Fruit fly (Drosophila melanogaster): ENCODE measurements around the gene Ccdc56.

Gene Ccdc56

DNA sequence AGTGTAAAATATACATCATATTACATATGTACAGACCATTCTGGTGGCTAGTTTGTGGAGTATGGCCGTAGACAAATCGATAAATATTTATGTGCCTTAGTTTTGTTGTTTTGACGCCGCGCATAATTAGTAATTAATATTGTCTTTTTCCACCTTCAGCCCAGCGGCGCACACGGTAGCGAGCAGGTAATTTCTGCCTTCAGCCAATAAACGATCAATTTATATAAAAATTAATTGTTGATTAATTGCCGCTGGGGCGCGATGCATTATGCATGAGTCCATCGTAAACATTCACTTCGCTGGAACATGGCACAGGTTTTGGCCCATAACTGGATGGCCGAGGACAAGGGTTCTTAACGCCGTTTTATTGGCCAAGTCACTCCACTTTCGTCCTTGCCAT lies 8.5 kb downstream of the Ccdc56 start (continued):
- TF ChIP-seq pb (GFP tag; optimal IDR thresholded peaks at IDR 0.05) (no peak), shn (GFP tag; optimal IDR thresholded peaks at IDR 0.05) (no peak)

DNA sequence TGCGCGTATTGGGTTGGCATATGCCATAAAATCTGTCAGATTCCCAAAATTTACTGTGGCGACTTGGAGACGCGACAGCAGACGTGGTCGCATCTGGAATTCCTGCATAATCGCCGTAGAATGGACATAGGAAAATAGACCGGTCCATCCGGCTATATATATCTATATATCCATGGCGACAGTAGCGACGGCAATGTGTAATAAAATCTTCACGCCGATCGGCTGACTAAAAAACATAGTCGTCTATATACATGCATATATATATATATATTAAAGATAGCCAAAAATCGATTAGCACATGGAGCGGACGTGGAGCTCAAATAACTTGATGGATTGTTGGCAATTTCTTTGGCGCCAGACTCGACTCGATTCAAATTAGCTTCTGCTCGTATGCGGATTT lies 9.2 kb downstream of the Ccdc56 start:
- no peak for TF ChIP-seq Hmx (GFP tag; optimal IDR thresholded peaks at IDR 0.05)
- peak; percentile 5 for TF ChIP-seq CG18011 (GFP tag; optimal IDR thresholded peaks at IDR 0.05)
- TF ChIP-seq dm (GFP tag; optimal IDR thresholded peaks at IDR 0.05): no peak
- no peak for TF ChIP-seq esg (GFP tag; conservative IDR thresholded peaks at IDR 0.05)
- TF ChIP-seq Sox100B (GFP tag; optimal IDR thresholded peaks at IDR 0.05): no peak
- TF ChIP-seq ttk (GFP tag; IDR thresholded peaks at IDR 0.05): no peak
- TF ChIP-seq CG2199 (GFP tag; IDR thresholded peaks at IDR 0.05): no peak
- TF ChIP-seq CG13894 (tag; optimal IDR thresholded peaks at IDR 0.05): peak; percentile 95
- no peak for TF ChIP-seq Ptx1 (GFP tag; IDR thresholded peaks at IDR 0.05)
- peak; percentile 87 for TF ChIP-seq sd (tag; optimal IDR thresholded peaks at IDR 0.05)
- TF ChIP-seq bbx (GFP tag; IDR thresholded peaks at IDR 0.05; ENCODE audit: partially characterized antibody): no peak
- TF ChIP-seq Hand (GFP tag; optimal IDR thresholded peaks at IDR 0.05): no peak
- TF ChIP-seq CG10267 (tag; optimal IDR thresholded peaks at IDR 0.05): no peak
- no peak for TF ChIP-seq HLH54F (GFP tag; optimal IDR thresholded peaks at IDR 0.05)
- no peak for TF ChIP-seq schlank (tag; optimal IDR thresholded peaks at IDR 0.05)
- TF ChIP-seq CG2129 (GFP tag; IDR thresholded peaks at IDR 0.05; ENCODE audit: partially characterized antibody): no peak
- no peak for TF ChIP-seq Max (GFP tag; optimal IDR thresholded peaks at IDR 0.05)

DNA sequence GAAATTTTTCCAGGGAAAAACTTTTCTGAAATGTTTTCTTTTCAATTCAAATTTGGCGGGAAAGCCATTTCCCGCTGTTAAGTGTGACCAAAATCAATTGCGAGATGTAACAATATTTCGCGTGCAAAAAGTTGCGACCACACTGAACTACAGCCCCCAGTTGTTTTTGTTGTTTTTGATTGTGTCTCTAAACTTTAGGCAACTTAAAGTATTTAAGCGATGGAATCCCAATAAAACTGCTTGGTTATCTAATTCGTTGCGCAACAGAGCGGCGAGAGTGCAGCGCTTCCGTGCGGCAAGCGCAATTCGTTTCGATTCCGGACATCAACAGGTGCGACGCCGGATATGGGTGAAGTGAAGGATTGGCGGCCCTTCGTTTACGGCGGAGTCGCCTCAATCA lies 12.0 kb downstream of the Ccdc56 start, which contains the start of gene Bmcp:
TSS of gene Bmcp (plus strand) at position 155 of the 400 bp plus-strand sequence.
- TF ChIP-seq CG2116 (GFP tag; optimal IDR thresholded peaks at IDR 0.05) (peak; percentile 29), disco-r (GFP tag; optimal IDR thresholded peaks at IDR 0.05) (no peak), CG14441 (GFP tag; IDR thresholded peaks at IDR 0.05) (no peak), CG34376 (GFP tag; optimal IDR thresholded peaks at IDR 0.05) (no peak), CG14860 (GFP tag; IDR thresholded peaks at IDR 0.05; ENCODE audit: partially characterized antibody) (no peak), CG30020 (tag; optimal IDR thresholded peaks at IDR 0.05) (no peak), nerfin-1 (tag; optimal IDR thresholded peaks at IDR 0.05) (peak; percentile 46), grau (tag; optimal IDR thresholded peaks at IDR 0.05) (peak; percentile 20), CG2712 (tag; optimal IDR thresholded peaks at IDR 0.05) (no peak), HHEX (GFP tag; optimal IDR thresholded peaks at IDR 0.05) (no peak), fd64A (GFP tag; optimal IDR thresholded peaks at IDR 0.05) (no peak), Ssrp (tag; optimal IDR thresholded peaks at IDR 0.05) (no peak), CG5180 (GFP tag; optimal IDR thresholded peaks at IDR 0.05) (no peak), Dek (tag; optimal IDR thresholded peaks at IDR 0.05) (no peak), CG14710 (tag; optimal IDR thresholded peaks at IDR 0.05) (peak; percentile 30), ems (GFP tag; optimal IDR thresholded peaks at IDR 0.05) (no peak), zfh2 (GFP tag; optimal IDR thresholded peaks at IDR 0.05) (no peak), dimm (GFP tag; IDR thresholded peaks at IDR 0.05) (no peak), Adf1 (GFP tag; IDR thresholded peaks at IDR 0.05) (no peak), CG33213 (GFP tag; optimal IDR thresholded peaks at IDR 0.05) (peak; percentile 26), Asciz (GFP tag; optimal IDR thresholded peaks at IDR 0.05) (no peak), Dp (GFP tag; optimal IDR thresholded peaks at IDR 0.05) (peak; percentile 90), CG15514 (GFP tag; optimal IDR thresholded peaks at IDR 0.05) (peak; percentile 68), hb (GFP tag; IDR thresholded peaks at IDR 0.05; ENCODE audit: partially characterized antibody) (no peak), CG14050 (GFP tag; IDR thresholded peaks at IDR 0.05) (no peak), slou (GFP tag; optimal IDR thresholded peaks at IDR 0.05) (no peak), vvl (GFP tag; IDR thresholded peaks at IDR 0.05) (peak; percentile 26; the same call in 1 of the 2 replicates), CG13775 (GFP tag; optimal IDR thresholded peaks at IDR 0.05) (no peak), CG4360 (GFP tag; IDR thresholded peaks at IDR 0.05) (peak; percentile 76), ato (GFP tag; IDR thresholded peaks at IDR 0.05; ENCODE audit: partially characterized antibody) (no peak)

Data from whole organism, embryonic.